Fruit fly (Drosophila melanogaster): Measurements from ENCODE around the gene mRpL22.
A peak's percentile ranks its signal among the peaks of the same experiment; 100 is the strongest.

mRpL22 gene

DNA sequence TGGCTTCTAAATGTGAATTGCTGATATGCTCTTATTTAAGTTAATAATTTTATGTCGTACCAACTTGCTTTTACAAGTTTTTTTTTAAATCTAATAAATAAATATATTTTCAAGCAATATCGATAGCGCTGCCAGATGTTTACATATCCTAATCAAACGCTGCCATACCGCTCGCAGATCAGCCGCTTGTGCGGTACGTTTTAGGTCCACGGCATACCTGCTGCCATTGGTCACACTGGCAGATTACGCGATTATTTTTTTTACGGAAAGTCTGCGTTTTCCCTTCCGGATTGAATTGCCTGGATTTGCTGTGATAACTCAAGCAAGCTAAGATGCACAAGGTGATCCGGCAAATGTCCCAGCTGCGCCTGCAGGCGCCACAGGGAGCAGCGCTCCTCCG is at the start of gene mRpL22:
mRpL22 (plus strand) TSS at position 191 of the 400 bp plus-strand sequence.
- TF ChIP-seq org-1 (GFP tag; optimal IDR thresholded peaks at IDR 0.05), result no peak
- 0 out of 2 replicates have a peak, but pooled peaks have one; percentile 17 for TF ChIP-seq CG13287 (GFP tag; IDR thresholded peaks at IDR 0.05; ENCODE audit: partially characterized antibody)
- TF ChIP-seq CG15514 (GFP tag; optimal IDR thresholded peaks at IDR 0.05), result peak; percentile 57
- peak in 1 of 2 experiments; percentile 77 for TF ChIP-seq crp (GFP tag; optimal IDR thresholded peaks at IDR 0.05)
- peak; percentile 69 for TF ChIP-seq CG9437 (GFP tag; optimal IDR thresholded peaks at IDR 0.05)
- TF ChIP-seq Pdp1 (GFP tag; optimal IDR thresholded peaks at IDR 0.05), result peak in 1 of 2 experiments; percentile 65
- peak; percentile 50 for TF ChIP-seq CG2116 (GFP tag; optimal IDR thresholded peaks at IDR 0.05)
- TF ChIP-seq Eip74EF (GFP tag; optimal IDR thresholded peaks at IDR 0.05), result no peak
- TF ChIP-seq lmd (GFP tag; IDR thresholded peaks at IDR 0.05), result no peak
- TF ChIP-seq amos (GFP tag; IDR thresholded peaks at IDR 0.05; ENCODE audit: partially characterized antibody), result peak; percentile 47; the same call in 1 of the 2 replicates
- peak; percentile 56 for TF ChIP-seq CG14710 (tag; optimal IDR thresholded peaks at IDR 0.05)
- TF ChIP-seq CG9932 (GFP tag; IDR thresholded peaks at IDR 0.05), result 0 out of 2 replicates have a peak, but pooled peaks have one; percentile 29
- TF ChIP-seq Bgb (GFP tag; IDR thresholded peaks at IDR 0.05; ENCODE audit: partially characterized antibody), result peak; percentile 32; the same call in 1 of the 2 replicates
- TF ChIP-seq Ravus (GFP tag; IDR thresholded peaks at IDR 0.05), result no peak
- TF ChIP-seq NC2β (GFP tag; optimal IDR thresholded peaks at IDR 0.05), result no peak
- TF ChIP-seq chinmo (GFP tag; IDR thresholded peaks at IDR 0.05; ENCODE audit: partially characterized antibody), result no peak
- TF ChIP-seq CG16813 (GFP tag; IDR thresholded peaks at IDR 0.05; ENCODE audit: partially characterized antibody), result peak; percentile 38; the same call in 1 of the 3 replicates
- TF ChIP-seq gsb (GFP tag; IDR thresholded peaks at IDR 0.05), result no peak
- no peak for TF ChIP-seq NK7.1 (GFP tag; optimal IDR thresholded peaks at IDR 0.05)
- TF ChIP-seq CG1603 (tag; optimal IDR thresholded peaks at IDR 0.05), result peak; percentile 8
- no peak for TF ChIP-seq CG8290 (GFP tag; optimal IDR thresholded peaks at IDR 0.05)
- TF ChIP-seq CG8290 (tag; optimal IDR thresholded peaks at IDR 0.05), result no peak
- TF ChIP-seq sqz (GFP tag; optimal IDR thresholded peaks at IDR 0.05), result peak; percentile 38
- TF ChIP-seq CG9215 (GFP tag; IDR thresholded peaks at IDR 0.05), result no peak
- TF ChIP-seq z (GFP tag; IDR thresholded peaks at IDR 0.05), result no peak
- no peak for TF ChIP-seq CG6791 (GFP tag; IDR thresholded peaks at IDR 0.05; ENCODE audit: partially characterized antibody)
- no peak for TF ChIP-seq CG14050 (GFP tag; IDR thresholded peaks at IDR 0.05)
- no peak for TF ChIP-seq CG10565 (GFP tag; optimal IDR thresholded peaks at IDR 0.05)
- TF ChIP-seq Rfx (GFP tag; IDR thresholded peaks at IDR 0.05), result peak; percentile 31; the same call in 1 of the 2 replicates
- TF ChIP-seq nom (GFP tag; optimal IDR thresholded peaks at IDR 0.05), result peak; percentile 8
- TF ChIP-seq pros (GFP tag; optimal IDR thresholded peaks at IDR 0.05), result no peak
- TF ChIP-seq Opbp (GFP tag; IDR thresholded peaks at IDR 0.05; ENCODE audit: partially characterized antibody), result peak; percentile 31; the same call in 1 of the 3 replicates
- TF ChIP-seq Dad (GFP tag; optimal IDR thresholded peaks at IDR 0.05), result no peak
- TF ChIP-seq grn (GFP tag; optimal IDR thresholded peaks at IDR 0.05), result peak; percentile 27
- peak; percentile 19; the same call in 1 of the 3 replicates for TF ChIP-seq knrl (GFP tag; IDR thresholded peaks at IDR 0.05; ENCODE audit: partially characterized antibody)
- TF ChIP-seq stwl (tag; optimal IDR thresholded peaks at IDR 0.05), result peak; percentile 4
- no peak for TF ChIP-seq Rx (GFP tag; IDR thresholded peaks at IDR 0.05)
- TF ChIP-seq Ada2b (GFP tag; IDR thresholded peaks at IDR 0.05), result no peak
- TF ChIP-seq CG7839 (tag; optimal IDR thresholded peaks at IDR 0.05), result no peak
- no peak for TF ChIP-seq CG13424 (tag; optimal IDR thresholded peaks at IDR 0.05)
- no peak for TF ChIP-seq CG6683 (GFP tag; optimal IDR thresholded peaks at IDR 0.05)
- no peak for TF ChIP-seq Chrac-16 (GFP tag; optimal IDR thresholded peaks at IDR 0.05)
- TF ChIP-seq CG11456 (GFP tag; IDR thresholded peaks at IDR 0.05), result no peak
- no peak for TF ChIP-seq CG3838 (GFP tag; optimal IDR thresholded peaks at IDR 0.05)
- peak; percentile 35 for TF ChIP-seq CG4617 (GFP tag; optimal IDR thresholded peaks at IDR 0.05; ENCODE audit: borderline replicate concordance)
- no peak for TF ChIP-seq CG31388 (GFP tag; optimal IDR thresholded peaks at IDR 0.05)
- no peak for TF ChIP-seq wor (GFP tag; IDR thresholded peaks at IDR 0.05)
- peak; percentile 6 for TF ChIP-seq CG10267 (tag; optimal IDR thresholded peaks at IDR 0.05)
- TF ChIP-seq btn (GFP tag; optimal IDR thresholded peaks at IDR 0.05), result no peak

All from whole organism, embryonic.